Fruit fly (Drosophila melanogaster) whole organism, embryonic: ENCODE measurements around the gene ver.
A peak's percentile ranks its signal among the peaks of the same experiment; 100 is the strongest.

Experiments
- B-H2 ChIP-seq: fragments of 200-800 bp; sonication (Bioruptor generic); optimal IDR thresholded peaks from 2 replicates; lab custom pipeline; 2018; ENCODE audit warnings: missing biosample characterization, mild to moderate bottlenecking, missing genetic modification characterization
- CG10543 ChIP-seq: fragments of 200-800 bp; sonication (Bioruptor generic); optimal IDR thresholded peaks from 3 replicates; lab custom pipeline; 2017; ENCODE audit warnings: missing biosample characterization, mild to moderate bottlenecking, missing genetic modification characterization, moderate library complexity
- CG12236 ChIP-seq: fragments of 200-800 bp; sonication (Bioruptor generic); optimal IDR thresholded peaks from 2 replicates; lab custom pipeline; 2016; ENCODE audit warnings: missing biosample characterization, missing genetic modification characterization
- CG12299 ChIP-seq: fragments of 200-800 bp; sonication (Bioruptor generic); optimal IDR thresholded peaks from 2 replicates; lab custom pipeline; 2018; ENCODE audit warnings: missing biosample characterization, mild to moderate bottlenecking, missing genetic modification characterization
- CG1233 ChIP-seq: fragments of 200-800 bp; sonication (Bioruptor generic); optimal IDR thresholded peaks from 4 replicates; lab custom pipeline; 2018; ENCODE audit warnings: missing biosample characterization, mild to moderate bottlenecking, missing genetic modification characterization
- CG15011 ChIP-seq: fragments of 200-800 bp; sonication (Bioruptor generic); optimal IDR thresholded peaks from 3 replicates; lab custom pipeline; 2018; ENCODE audit warnings: missing biosample characterization, mild to moderate bottlenecking, missing genetic modification characterization
- CG15269 ChIP-seq: fragments of 200-800 bp; sonication (Bioruptor generic); optimal IDR thresholded peaks from 2 replicates; lab custom pipeline; 2018; ENCODE audit warnings: missing biosample characterization, mild to moderate bottlenecking, missing genetic modification characterization, moderate library complexity
- CG15479 ChIP-seq: fragments of 200-800 bp; sonication (Bioruptor generic); optimal IDR thresholded peaks from 3 replicates; lab custom pipeline; 2019; ENCODE audit warnings: missing biosample characterization, mild to moderate bottlenecking, missing genetic modification characterization, moderate library complexity
- CG17361 ChIP-seq: fragments of 200-800 bp; sonication (Bioruptor generic); IDR thresholded peaks from 3 replicates; pipeline ENCODE4 v1.3.6; 2022; ENCODE audit warnings: missing biosample characterization, missing genetic modification characterization
- CG2678 ChIP-seq: fragments of 200-800 bp; sonication (Bioruptor generic); optimal IDR thresholded peaks from 3 replicates; lab custom pipeline; 2019; ENCODE audit warnings: missing biosample characterization, mild to moderate bottlenecking, missing genetic modification characterization, moderate library complexity
- CG30431 ChIP-seq: fragments of 200-800 bp; sonication (Bioruptor generic); optimal IDR thresholded peaks from 2 replicates; lab custom pipeline; 2017; ENCODE audit warnings: missing biosample characterization, missing genetic modification characterization
- CG3065 ChIP-seq: fragments of 200-800 bp; sonication (Bioruptor generic); optimal IDR thresholded peaks from 2 replicates; lab custom pipeline; 2016; ENCODE audit warnings: missing biosample characterization, missing genetic modification characterization
- CG31224 ChIP-seq: fragments of 200-800 bp; sonication (Bioruptor generic); IDR thresholded peaks from 2 replicates; pipeline ENCODE4 v1.3.6; 2022; ENCODE audit warnings: missing biosample characterization, missing genetic modification characterization
- CG31441 ChIP-seq: fragments of 200-800 bp; sonication (Bioruptor generic); IDR thresholded peaks from 2 replicates; pipeline ENCODE4 v1.3.6; 2022; ENCODE audit warnings: missing biosample characterization, missing genetic modification characterization
- CG5953 ChIP-seq: fragments of 200-800 bp; sonication (Bioruptor generic); IDR thresholded peaks from 2 replicates; pipeline ENCODE4 v1.3.6; 2022; ENCODE audit warnings: missing biosample characterization, missing genetic modification characterization
- CG6175 ChIP-seq: fragments of 200-800 bp; sonication (Bioruptor generic); IDR thresholded peaks from 3 replicates; pipeline ENCODE4 v1.3.6; 2022; ENCODE audit warnings: missing biosample characterization, missing genetic modification characterization
- CG7839 ChIP-seq: fragments of 200-800 bp; sonication (Bioruptor generic); optimal IDR thresholded peaks from 3 replicates; lab custom pipeline; 2018; ENCODE audit warnings: missing biosample characterization, mild to moderate bottlenecking, missing genetic modification characterization, moderate library complexity
- CG7963 ChIP-seq: fragments of 200-800 bp; sonication (Bioruptor generic); IDR thresholded peaks from 3 replicates; pipeline ENCODE4 v1.3.6; 2022; ENCODE audit warnings: missing biosample characterization, missing genetic modification characterization; ENCODE audit not compliant: partially characterized antibody
- CG8281 ChIP-seq: fragments of 200-800 bp; sonication (Bioruptor generic); optimal IDR thresholded peaks from 2 replicates; lab custom pipeline; 2018; ENCODE audit warnings: missing biosample characterization, mild to moderate bottlenecking, missing genetic modification characterization, moderate library complexity
- CG8478 ChIP-seq: fragments of >200 bp; optimal IDR thresholded peaks from 2 replicates; lab custom pipeline; 2018
- CG9797 ChIP-seq: fragments of 200-800 bp; sonication (Bioruptor generic); optimal IDR thresholded peaks from 3 replicates; lab custom pipeline; 2018; ENCODE audit warnings: missing biosample characterization, mild to moderate bottlenecking, missing genetic modification characterization
- CoRest ChIP-seq: fragments of 200-800 bp; sonication (Bioruptor generic); optimal IDR thresholded peaks from 3 replicates; lab custom pipeline; 2018; ENCODE audit warnings: missing biosample characterization, mild to moderate bottlenecking, missing genetic modification characterization, moderate library complexity
- Dll ChIP-seq: fragments of 200-800 bp; sonication (Bioruptor generic); IDR thresholded peaks from 4 replicates; pipeline ENCODE4 v1.3.6; 2022; ENCODE audit warnings: missing biosample characterization, missing genetic modification characterization; ENCODE audit not compliant: partially characterized antibody
- Dp ChIP-seq: fragments of 200-800 bp; sonication (Bioruptor generic); optimal IDR thresholded peaks from 2 replicates; lab custom pipeline; 2018; ENCODE audit warnings: missing biosample characterization, mild to moderate bottlenecking, missing genetic modification characterization, moderate library complexity
- Gsc ChIP-seq: fragments of 200-800 bp; sonication (Bioruptor generic); IDR thresholded peaks from 2 replicates; pipeline ENCODE4 v1.3.6; 2022; ENCODE audit warnings: missing biosample characterization, missing genetic modification characterization
- HLH54F ChIP-seq: fragments of 200-800 bp; sonication (Bioruptor generic); optimal IDR thresholded peaks from 3 replicates; lab custom pipeline; 2016; ENCODE audit warnings: missing biosample characterization, missing genetic modification characterization
- HmgD ChIP-seq: fragments of 200-800 bp; sonication (Bioruptor generic); optimal IDR thresholded peaks from 3 replicates; lab custom pipeline; 2016; ENCODE audit warnings: missing biosample characterization, missing genetic modification characterization
- Nf-YB ChIP-seq: fragments of 200-800 bp; sonication (Bioruptor generic); optimal IDR thresholded peaks from 3 replicates; lab custom pipeline; 2019; ENCODE audit warnings: missing biosample characterization, mild to moderate bottlenecking, missing genetic modification characterization, moderate library complexity
- Sox102F ChIP-seq: fragments of 200-800 bp; sonication (Bioruptor generic); optimal IDR thresholded peaks from 2 replicates; lab custom pipeline; 2018; ENCODE audit warnings: missing biosample characterization, mild to moderate bottlenecking, missing genetic modification characterization, moderate library complexity
- Xrp1 ChIP-seq: fragments of 200-800 bp; sonication (Bioruptor generic); IDR thresholded peaks from 2 replicates; pipeline ENCODE4 v1.3.6; 2022; ENCODE audit warnings: missing biosample characterization, missing genetic modification characterization
- aop ChIP-seq: fragments of 200-800 bp; sonication (Bioruptor generic); IDR thresholded peaks from 2 replicates; pipeline ENCODE4 v1.3.6; 2022; ENCODE audit warnings: missing biosample characterization, missing genetic modification characterization
- cg ChIP-seq: fragments of 200-800 bp; sonication (Bioruptor generic); optimal IDR thresholded peaks from 3 replicates; lab custom pipeline; 2019; ENCODE audit warnings: missing biosample characterization, mild to moderate bottlenecking, missing genetic modification characterization, moderate library complexity
- chinmo ChIP-seq: fragments of 200-800 bp; sonication (Bioruptor generic); IDR thresholded peaks from 4 replicates; pipeline ENCODE4 v1.3.6; 2022; ENCODE audit warnings: missing biosample characterization, missing genetic modification characterization; ENCODE audit not compliant: partially characterized antibody
- dan ChIP-seq: fragments of 200-800 bp; sonication (Bioruptor generic); IDR thresholded peaks from 2 replicates; pipeline ENCODE4 v1.3.6; 2022; ENCODE audit warnings: missing biosample characterization, missing genetic modification characterization
- danr ChIP-seq: fragments of 200-800 bp; sonication (Bioruptor generic); IDR thresholded peaks from 2 replicates; pipeline ENCODE4 v1.3.6; 2022; ENCODE audit warnings: missing biosample characterization, missing genetic modification characterization
- ems ChIP-seq: fragments of 200-800 bp; sonication (Bioruptor generic); optimal IDR thresholded peaks from 3 replicates; lab custom pipeline; 2016; ENCODE audit warnings: missing biosample characterization, missing genetic modification characterization
- hkb ChIP-seq, 2 experiments: fragments of 200-800 bp in 1 of 2; fragments of >200 bp in 1 of 2; sonication (Bioruptor generic) in 1 of 2; IDR thresholded peaks in 1 of 2; optimal IDR thresholded peaks in 1 of 2; 2 replicates each; pipeline versions ENCODE4 v1.3.6 to Lab custom; 2017 to 2022; ENCODE audit warnings: missing biosample characterization in 1 of 2, missing genetic modification characterization in 1 of 2
- hth ChIP-seq: fragments of >200 bp; optimal IDR thresholded peaks from 2 replicates; lab custom pipeline; 2017; ENCODE audit warnings: inconsistent platforms
- jumu ChIP-seq: fragments of 200-800 bp; sonication (Bioruptor generic); optimal IDR thresholded peaks from 3 replicates; lab custom pipeline; 2016; ENCODE audit warnings: missing biosample characterization, missing genetic modification characterization
- lbe ChIP-seq: fragments of 200-800 bp; sonication (Bioruptor generic); optimal IDR thresholded peaks from 2 replicates; lab custom pipeline; 2016; ENCODE audit warnings: missing biosample characterization, mild to moderate bottlenecking, missing genetic modification characterization
- mld ChIP-seq: fragments of 200-800 bp; sonication (Bioruptor generic); IDR thresholded peaks from 3 replicates; pipeline ENCODE4 v1.3.6; 2022; ENCODE audit warnings: missing biosample characterization, missing genetic modification characterization; ENCODE audit not compliant: partially characterized antibody
- nerfin-1 ChIP-seq: fragments of 200-800 bp; sonication (Bioruptor generic); optimal IDR thresholded peaks from 3 replicates; lab custom pipeline; 2019; ENCODE audit warnings: missing biosample characterization, mild to moderate bottlenecking, missing genetic modification characterization, moderate library complexity
- salm ChIP-seq: fragments of 200-800 bp; sonication (Bioruptor generic); optimal IDR thresholded peaks from 2 replicates; lab custom pipeline; 2018; ENCODE audit warnings: missing biosample characterization, mild to moderate bottlenecking, missing genetic modification characterization
- sc ChIP-seq, 3 experiments: fragments of >200 bp in 2 of 3; fragments of 200-800 bp in 1 of 3; sonication (Bioruptor generic) in 1 of 3; optimal IDR thresholded peaks; 2 replicates in 2 of 3; 3 replicates in 1 of 3; lab custom pipeline; 2017; ENCODE audit warnings: mild to moderate bottlenecking in 1 of 3, missing biosample characterization in 1 of 3, missing genetic modification characterization in 1 of 3, missing genetic modification reagents in 1 of 3
- unpg ChIP-seq: fragments of 200-800 bp; sonication (Bioruptor generic); optimal IDR thresholded peaks from 3 replicates; lab custom pipeline; 2018; ENCODE audit warnings: missing biosample characterization, mild to moderate bottlenecking, missing genetic modification characterization, moderate library complexity
- wek ChIP-seq: fragments of 200-800 bp; sonication (Bioruptor generic); optimal IDR thresholded peaks from 3 replicates; lab custom pipeline; 2018; ENCODE audit warnings: missing biosample characterization, mild to moderate bottlenecking, missing genetic modification characterization, moderate library complexity

The ver gene

dm6 chr3L:12526433-12527113, 2.8 kb downstream of the ver start, which contains the start of gene eIF2beta (continued):
- TF ChIP-seq chinmo (GFP tag; lab: Robert Waterston, UW) (peak; percentile 78; the same call in 3 of the 4 replicates), CG7963 (no peak), nerfin-1 (tag; lab: Kevin White, UChicago) (peak; percentile 33), CG10543 (GFP tag; lab: Kevin White, UChicago) (peak; percentile 27), CG15479 (GFP tag; lab: Kevin White, UChicago) (peak; percentile 14), Sox102F (GFP tag; lab: Kevin White, UChicago) (peak; percentile 31), B-H2 (no peak), CG12236 (GFP tag; lab: Kevin White, UChicago) (no peak), CG30431 (GFP tag; lab: Kevin White, UChicago) (no peak), sc (optimal IDR thresholded peaks at IDR 0.05; lab: Kevin White, UChicago) (no peak), sc (GFP tag; optimal IDR thresholded peaks at IDR 0.05; lab: Kevin White, UChicago) (no peak), CG31224 (no peak), danr (GFP tag; lab: Robert Waterston, UW) (no peak), jumu (GFP tag; lab: Kevin White, UChicago) (no peak), CG9797 (peak; percentile 91), Xrp1 (GFP tag; lab: Robert Waterston, UW) (peak; percentile 24; the same call in 1 of the 2 replicates), CG12299 (tag; lab: Kevin White, UChicago) (no peak), CG2678 (peak; percentile 27), salm (tag; lab: Kevin White, UChicago) (no peak), CoRest (tag; lab: Kevin White, UChicago) (no peak), CG7839 (tag; lab: Kevin White, UChicago) (peak; percentile 39), Gsc (GFP tag; lab: Robert Waterston, UW) (no peak), CG6175 (GFP tag; lab: Robert Waterston, UW) (no peak), CG15269 (tag; lab: Kevin White, UChicago) (peak; percentile 54), Dp (GFP tag; lab: Kevin White, UChicago) (peak; percentile 31), Dll (GFP tag; lab: Robert Waterston, UW) (no peak), CG17361 (GFP tag; lab: Robert Waterston, UW) (peak; percentile 39; the same call in 1 of the 3 replicates), CG3065 (GFP tag; lab: Kevin White, UChicago) (no peak), dan (GFP tag; lab: Robert Waterston, UW) (no peak), CG5953 (GFP tag; lab: Robert Waterston, UW) (no peak), mld (GFP tag; lab: Robert Waterston, UW) (no peak), HmgD (GFP tag; lab: Kevin White, UChicago) (no peak), CG15011 (GFP tag; lab: Kevin White, UChicago) (no peak), CG8478 (lab: Kevin White, UChicago) (no peak), unpg (GFP tag; lab: Kevin White, UChicago) (no peak), CG1233 (GFP tag; lab: Kevin White, UChicago) (peak; percentile 48), CG31441 (no peak), hkb (optimal IDR thresholded peaks at IDR 0.05; lab: Kevin White, UChicago) (no peak), hkb (GFP tag; IDR thresholded peaks at IDR 0.05; lab: Robert Waterston, UW) (peak; percentile 68), aop (no peak), cg (peak; percentile 92), hth (no peak), ems (GFP tag; lab: Kevin White, UChicago) (no peak), lbe (GFP tag; lab: Kevin White, UChicago) (peak; percentile 73), HLH54F (GFP tag; lab: Kevin White, UChicago) (no peak), Nf-YB (no peak), wek (GFP tag; lab: Kevin White, UChicago) (peak; percentile 2), CG8281 (tag; lab: Kevin White, UChicago) (no peak)
